Worm (Caenorhabditis elegans): Measurements from ENCODE around the gene F37C12.21.

DNA sequence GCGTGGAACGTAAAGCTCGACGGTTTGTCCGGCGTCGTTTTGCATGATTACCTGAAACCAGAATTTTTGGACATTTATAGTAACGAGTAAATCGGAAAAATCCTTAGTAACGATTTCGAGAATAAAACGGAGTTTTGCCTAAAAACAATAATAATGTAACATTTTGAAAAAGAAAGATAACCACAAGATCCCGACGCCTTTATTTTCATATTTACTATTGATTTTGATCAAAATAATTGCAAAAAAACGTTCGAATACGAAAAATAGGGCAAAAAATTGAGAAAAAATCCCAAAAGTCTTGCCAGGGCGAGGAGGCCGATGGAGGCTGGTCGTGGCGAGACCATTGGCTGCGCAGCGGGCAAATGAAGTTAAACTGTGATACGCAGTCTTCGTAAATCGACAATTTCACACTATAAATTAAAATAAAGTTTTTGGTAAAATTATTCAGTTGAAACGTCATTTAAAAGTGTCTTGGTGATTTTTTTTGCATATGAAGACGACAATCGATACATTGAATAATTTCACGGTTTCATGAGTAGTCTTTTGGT lies 1.5 kb downstream of the F37C12.21 start, which contains the start of gene rps-21:
- no peak for TF ChIP-seq mxl-1 (tag; optimal IDR thresholded peaks at IDR 0.05)
- TF ChIP-seq B0019.2 (GFP tag; conservative IDR thresholded peaks at IDR 0.05), result 0 out of 2 replicates have a peak, but pooled peaks have one; percentile 47
- no peak for TF ChIP-seq F49E8.2 (tag; optimal IDR thresholded peaks at IDR 0.05; ENCODE audit: insufficient read depth)
- TF ChIP-seq attf-3 (GFP tag; conservative IDR thresholded peaks at IDR 0.05), result peak; percentile 34
- peak; percentile 59 for TF ChIP-seq madf-6 (GFP tag; IDR thresholded peaks at IDR 0.05)
- no peak for TF ChIP-seq cebp-2 (GFP tag; IDR thresholded peaks at IDR 0.05)
- peak; percentile 46; the same call in 1 of the 2 replicates for TF ChIP-seq ceh-100 (GFP tag; IDR thresholded peaks at IDR 0.05)
- peak; percentile 18 for TF ChIP-seq snpc-4 (GFP tag; optimal IDR thresholded peaks at IDR 0.05)
- TF ChIP-seq snpc-4 (tag; optimal IDR thresholded peaks at IDR 0.05), result peak; percentile 23 to 56 (median 42)
- TF ChIP-seq cebp-1 (GFP tag; IDR thresholded peaks at IDR 0.05), result 0 out of 2 replicates have a peak, but pooled peaks have one; percentile 10
- peak; percentile 42 for TF ChIP-seq cebp-1 (tag; optimal IDR thresholded peaks at IDR 0.05)

Measured in whole organism, young adult.